Fruit fly (Drosophila melanogaster) whole organism: ENCODE results near the gene ImpL2.

Experiments
- CG8478 ChIP-seq: fragments of >200 bp; optimal IDR thresholded peaks from 2 replicates; lab custom pipeline; 2018; ENCODE audit warnings: inconsistent platforms
- Dll ChIP-seq: fragments of >200 bp; optimal IDR thresholded peaks from 2 replicates; lab custom pipeline; 2017
- EcR ChIP-seq, 2 experiments: fragments of >200 bp; optimal IDR thresholded peaks; 2 replicates each; lab custom pipeline; 2017; ENCODE audit warnings: missing biosample characterization in 2 of 2, missing genetic modification characterization in 2 of 2, missing genetic modification reagents in 2 of 2
- pan ChIP-seq: fragments of >200 bp; optimal IDR thresholded peaks from 2 replicates; lab custom pipeline; 2017
- psq ChIP-seq: fragments of >200 bp; optimal IDR thresholded peaks from 2 replicates; lab custom pipeline; 2017
- usp ChIP-seq: fragments of >200 bp; optimal IDR thresholded peaks from 2 replicates; lab custom pipeline; 2017; ENCODE audit warnings: missing biosample characterization, missing genetic modification characterization, mixed read lengths

- TF ChIP-seq Dll (lab: Kevin White, UChicago) = no peak
- no peak for TF ChIP-seq psq (lab: Kevin White, UChicago)
- no peak for TF ChIP-seq usp (GFP tag; lab: Kevin White, UChicago)
- TF ChIP-seq pan (lab: Kevin White, UChicago) = no peak
- no peak for TF ChIP-seq CG8478 (lab: Kevin White, UChicago)
- no peak for TF ChIP-seq EcR (GFP tag; optimal IDR thresholded peaks at IDR 0.05; lab: Kevin White, UChicago)
These were observed 16.4 kb downstream of the ImpL2 start for dm6 chr3L:4219291-4220228.
